Fruit fly (Drosophila melanogaster) whole organism, prepupa: ENCODE results near the gene LManII.
A peak's percentile ranks its signal among the peaks of the same experiment; 100 is the strongest.

ENCODE experiments used
- Blimp-1 ChIP-seq: fragments of 200-800 bp; sonication (Bioruptor generic); optimal IDR thresholded peaks from 3 replicates; lab custom pipeline; 2017; ENCODE audit warnings: missing biosample characterization, missing genetic modification characterization, mild to moderate bottlenecking, moderate library complexity, missing genetic modification reagents
- CG10631 ChIP-seq: fragments of 200-800 bp; sonication (Bioruptor generic); optimal IDR thresholded peaks from 2 replicates; lab custom pipeline; 2016; ENCODE audit warnings: missing biosample characterization, missing genetic modification characterization
- CG11762 ChIP-seq: fragments of 200-800 bp; sonication (Bioruptor generic); optimal IDR thresholded peaks from 3 replicates; lab custom pipeline; 2016; ENCODE audit warnings: missing biosample characterization, missing genetic modification characterization; ENCODE audit not compliant: insufficient read depth
- CG15336 ChIP-seq: fragments of 200-800 bp; sonication (Bioruptor generic); IDR thresholded peaks from 2 replicates; pipeline ENCODE4 v1.3.6; 2022; ENCODE audit warnings: missing biosample characterization, missing genetic modification characterization
- CG1621 ChIP-seq: fragments of 200-800 bp; sonication (Bioruptor generic); optimal IDR thresholded peaks from 3 replicates; lab custom pipeline; 2018; ENCODE audit warnings: missing biosample characterization, mild to moderate bottlenecking, missing genetic modification characterization
- CG3032 ChIP-seq: fragments of 200-800 bp; optimal IDR thresholded peaks from 2 replicates; lab custom pipeline; 2019; ENCODE audit warnings: missing biosample characterization, mild to moderate bottlenecking, missing genetic modification characterization, moderate library complexity
- CG31627 ChIP-seq: fragments of 200-800 bp; sonication (Bioruptor generic); optimal IDR thresholded peaks from 3 replicates; lab custom pipeline; 2016; ENCODE audit warnings: missing biosample characterization, missing genetic modification characterization
- CG34406 ChIP-seq: fragments of 200-800 bp; sonication (Bioruptor generic); optimal IDR thresholded peaks from 3 replicates; lab custom pipeline; 2016; ENCODE audit warnings: missing biosample characterization, missing genetic modification characterization
- CG6163 ChIP-seq: fragments of 200-800 bp; sonication (Bioruptor generic); IDR thresholded peaks from 3 replicates; pipeline ENCODE4 v1.3.6; 2022; ENCODE audit warnings: missing biosample characterization, missing genetic modification characterization
- CG6792 ChIP-seq: fragments of 200-800 bp; sonication (Bioruptor generic); optimal IDR thresholded peaks from 3 replicates; lab custom pipeline; 2016; ENCODE audit warnings: missing biosample characterization, missing genetic modification characterization
- CG6808 ChIP-seq: fragments of 200-800 bp; sonication (Bioruptor generic); optimal IDR thresholded peaks from 3 replicates; lab custom pipeline; 2017; ENCODE audit warnings: missing biosample characterization, missing genetic modification characterization, mild to moderate bottlenecking, moderate library complexity, missing genetic modification reagents
- CG6854 ChIP-seq: fragments of 200-800 bp; sonication (Bioruptor generic); optimal IDR thresholded peaks from 2 replicates; lab custom pipeline; 2017; ENCODE audit warnings: missing biosample characterization, mild to moderate bottlenecking, missing genetic modification characterization
- CG8319 ChIP-seq: fragments of 200-800 bp; sonication (Bioruptor generic); optimal IDR thresholded peaks from 3 replicates; lab custom pipeline; 2016; ENCODE audit warnings: missing biosample characterization, missing genetic modification characterization
- CG8632 ChIP-seq: fragments of 200-800 bp; sonication (Bioruptor generic); optimal IDR thresholded peaks from 3 replicates; lab custom pipeline; 2016; ENCODE audit warnings: missing biosample characterization, missing genetic modification characterization
- Eip75B ChIP-seq: fragments of 200-800 bp; sonication (Bioruptor generic); optimal IDR thresholded peaks from 3 replicates; lab custom pipeline; 2016; ENCODE audit warnings: missing biosample characterization, missing genetic modification characterization
- Eip78C ChIP-seq: fragments of 200-800 bp; sonication (Bioruptor generic); peaks from one replicate; lab custom pipeline; 2016; ENCODE audit warnings: missing biosample characterization, missing genetic modification characterization
- Ets21C ChIP-seq: fragments of 200-800 bp; sonication (Bioruptor generic); optimal IDR thresholded peaks from 3 replicates; lab custom pipeline; 2016; ENCODE audit warnings: missing biosample characterization, missing genetic modification characterization
- Ets96B ChIP-seq: fragments of 200-800 bp; optimal IDR thresholded peaks from 2 replicates; lab custom pipeline; 2019; ENCODE audit warnings: missing biosample characterization, mild to moderate bottlenecking, missing genetic modification characterization, moderate library complexity
- Gug ChIP-seq: fragments of 200-800 bp; sonication (Bioruptor generic); IDR thresholded peaks from 2 replicates; pipeline ENCODE4 v1.3.6; 2022; ENCODE audit warnings: missing biosample characterization, missing genetic modification characterization
- Hr38 ChIP-seq: sonication (Bioruptor generic); optimal IDR thresholded peaks from 2 replicates; lab custom pipeline; 2016; ENCODE audit warnings: missing biosample characterization, missing genetic modification characterization
- Hr39 ChIP-seq: fragments of 200-800 bp; sonication (Bioruptor generic); optimal IDR thresholded peaks from 2 replicates; lab custom pipeline; 2016; ENCODE audit warnings: missing biosample characterization, missing genetic modification characterization
- Hr4 ChIP-seq: fragments of 200-800 bp; sonication (Bioruptor generic); optimal IDR thresholded peaks from 3 replicates; lab custom pipeline; 2016; ENCODE audit warnings: missing biosample characterization, missing genetic modification characterization
- Lpt ChIP-seq: fragments of 200-800 bp; sonication (Bioruptor generic); optimal IDR thresholded peaks from 3 replicates; lab custom pipeline; 2016; ENCODE audit warnings: missing biosample characterization, missing genetic modification characterization
- OdsH ChIP-seq: fragments of 200-800 bp; sonication (Bioruptor generic); optimal IDR thresholded peaks from 3 replicates; lab custom pipeline; 2016; ENCODE audit warnings: missing biosample characterization, missing genetic modification characterization
- Sox102F ChIP-seq: fragments of 200-800 bp; sonication (Bioruptor generic); optimal IDR thresholded peaks from 2 replicates; lab custom pipeline; 2016; ENCODE audit warnings: missing biosample characterization, mild to moderate bottlenecking, missing genetic modification characterization
- Sox14 ChIP-seq: fragments of 200-800 bp; sonication (Bioruptor generic); optimal IDR thresholded peaks from 3 replicates; lab custom pipeline; 2016; ENCODE audit warnings: missing biosample characterization, missing genetic modification characterization
- Sox15 ChIP-seq: fragments of 200-800 bp; sonication (Bioruptor generic); optimal IDR thresholded peaks from 3 replicates; lab custom pipeline; 2016; ENCODE audit warnings: missing biosample characterization, missing genetic modification characterization
- achi ChIP-seq: fragments of 200-800 bp; sonication (Bioruptor generic); optimal IDR thresholded peaks from 3 replicates; lab custom pipeline; 2016; ENCODE audit warnings: missing biosample characterization, missing genetic modification characterization
- acj6 ChIP-seq: fragments of 200-800 bp; sonication (Bioruptor generic); optimal IDR thresholded peaks from 3 replicates; lab custom pipeline; 2016; ENCODE audit warnings: missing biosample characterization, missing genetic modification characterization
- cyc ChIP-seq: fragments of 200-800 bp; sonication (Bioruptor generic); optimal IDR thresholded peaks from 3 replicates; lab custom pipeline; 2016; ENCODE audit warnings: missing biosample characterization, missing genetic modification characterization
- dac ChIP-seq: fragments of 200-800 bp; sonication (Bioruptor generic); optimal IDR thresholded peaks from 2 replicates; lab custom pipeline; 2017; ENCODE audit warnings: missing biosample characterization, mild to moderate bottlenecking, missing genetic modification characterization
- eg ChIP-seq: fragments of 200-800 bp; sonication (Bioruptor generic); IDR thresholded peaks from 3 replicates; pipeline ENCODE4 v1.3.6; 2022; ENCODE audit warnings: missing biosample characterization, missing genetic modification characterization
- esn ChIP-seq: fragments of 200-800 bp; sonication (Bioruptor generic); optimal IDR thresholded peaks from 2 replicates; lab custom pipeline; 2016; ENCODE audit warnings: missing biosample characterization, mild to moderate bottlenecking, missing genetic modification characterization, moderate library complexity
- fd85E ChIP-seq: fragments of 200-800 bp; sonication (Bioruptor generic); optimal IDR thresholded peaks from 3 replicates; lab custom pipeline; 2016; ENCODE audit warnings: missing biosample characterization, missing genetic modification characterization
- fkh ChIP-seq: fragments of 200-800 bp; sonication (Bioruptor generic); optimal IDR thresholded peaks from 3 replicates; lab custom pipeline; 2017; ENCODE audit warnings: missing biosample characterization, mild to moderate bottlenecking, missing genetic modification characterization, moderate library complexity
- lz ChIP-seq: fragments of 200-800 bp; sonication (Bioruptor generic); optimal IDR thresholded peaks from 3 replicates; lab custom pipeline; 2016; ENCODE audit warnings: missing biosample characterization, missing genetic modification characterization
- pdm3 ChIP-seq: fragments of 200-800 bp; sonication (Bioruptor generic); optimal IDR thresholded peaks from 3 replicates; lab custom pipeline; 2016; ENCODE audit warnings: missing biosample characterization, missing genetic modification characterization
- salr ChIP-seq, 2 experiments: fragments of 200-800 bp; sonication (Bioruptor generic); optimal IDR thresholded peaks; 3 replicates each; lab custom pipeline; 2016 to 2018; ENCODE audit warnings: missing biosample characterization in 2 of 2, missing genetic modification characterization in 2 of 2, mild to moderate bottlenecking in 1 of 2
- spab ChIP-seq: fragments of 200-800 bp; sonication (Bioruptor generic); optimal IDR thresholded peaks from 2 replicates; lab custom pipeline; 2017; ENCODE audit warnings: missing biosample characterization, mild to moderate bottlenecking, missing genetic modification characterization, missing genetic modification reagents
- ss ChIP-seq, 2 experiments: fragments of 200-800 bp; sonication (Bioruptor generic); optimal IDR thresholded peaks; 2 replicates in 1 of 2; 3 replicates in 1 of 2; lab custom pipeline; 2017 to 2018; ENCODE audit warnings: mild to moderate bottlenecking in 2 of 2, missing biosample characterization in 2 of 2, missing genetic modification characterization in 2 of 2, moderate library complexity in 1 of 2
- topi ChIP-seq: fragments of 200-800 bp; sonication (Bioruptor generic); optimal IDR thresholded peaks from 3 replicates; lab custom pipeline; 2016; ENCODE audit warnings: missing biosample characterization, missing genetic modification characterization
- vri ChIP-seq: fragments of 200-800 bp; sonication (Bioruptor generic); optimal IDR thresholded peaks from 3 replicates; lab custom pipeline; 2016; ENCODE audit warnings: missing biosample characterization, mild to moderate bottlenecking, missing genetic modification characterization

Gene LManII

DNA sequence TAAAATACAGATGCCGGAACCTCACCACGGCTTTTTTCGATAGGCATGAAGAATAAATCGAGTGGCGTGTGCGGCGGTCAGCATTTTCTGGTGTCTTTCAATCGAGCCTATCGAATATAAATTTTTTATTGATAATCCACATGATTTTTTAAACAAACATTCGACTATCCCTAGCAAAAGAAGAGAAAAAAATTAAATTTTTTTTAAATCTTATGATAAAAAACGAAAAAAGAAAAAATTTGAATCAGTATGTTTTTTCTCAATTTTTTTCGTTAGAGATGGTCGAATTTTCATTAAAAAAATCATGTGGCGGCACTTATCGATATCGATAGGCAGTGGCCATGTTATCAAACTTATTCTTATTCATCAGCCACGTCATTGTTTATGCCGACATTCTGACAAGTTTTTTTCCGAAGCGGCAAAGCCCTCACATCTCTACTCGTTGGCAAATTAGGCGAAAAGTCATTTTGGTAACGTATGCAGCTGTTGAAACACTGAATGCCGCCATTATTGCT is 30.9 kb upstream of the LManII start, which contains the start of the genes SmB and KdelR (continued):
- TF ChIP-seq achi (GFP tag; lab: Kevin White, UChicago) (no peak), spab (GFP tag; lab: Kevin White, UChicago) (no peak), CG34406 (GFP tag; lab: Kevin White, UChicago) (no peak), CG3032 (peak; percentile 13), fkh (GFP tag; lab: Kevin White, UChicago) (peak; percentile 81), lz (GFP tag; lab: Kevin White, UChicago) (peak; percentile 34)

DNA sequence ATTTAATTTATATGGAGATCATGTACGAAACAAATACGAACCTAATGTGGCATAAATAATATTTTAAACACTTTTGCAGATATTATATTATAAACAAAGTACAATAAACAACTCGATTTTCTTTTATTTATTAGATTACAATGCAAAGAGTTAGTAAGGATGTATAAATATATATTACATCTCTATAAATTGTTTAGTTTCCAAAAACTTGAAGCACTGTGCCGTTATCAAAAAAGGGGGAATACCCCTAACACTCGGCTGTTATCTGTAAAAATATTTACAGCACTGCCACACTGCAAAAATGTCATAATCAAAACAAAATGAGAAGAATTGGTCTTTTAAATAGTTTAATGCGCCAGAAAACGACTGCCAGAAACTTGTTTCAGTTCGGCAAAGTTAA is 28.9 kb upstream of the LManII start, which contains the start of gene CG5188:
Gene CG5188, plus strand, starts transcription at position 302 of the 400 bp plus-strand sequence.
- peak; percentile 65 for TF ChIP-seq lz (GFP tag; lab: Kevin White, UChicago)
- TF ChIP-seq eg (GFP tag; lab: Robert Waterston, UW): no peak; the same call in 2 of the 3 replicates
- no peak for TF ChIP-seq CG6854 (GFP tag; lab: Kevin White, UChicago)
- TF ChIP-seq CG6792 (GFP tag; lab: Kevin White, UChicago): peak; percentile 35
- TF ChIP-seq CG11762 (GFP tag; lab: Kevin White, UChicago): peak; percentile 35
- TF ChIP-seq CG31627: peak; percentile 16
- TF ChIP-seq topi: peak; percentile 45
- TF ChIP-seq esn (GFP tag; lab: Kevin White, UChicago): peak; percentile 64
- TF ChIP-seq Sox14 (GFP tag; lab: Kevin White, UChicago): peak; percentile 22
- peak; percentile 52 for TF ChIP-seq CG3032
- no peak for TF ChIP-seq Eip75B (GFP tag; lab: Kevin White, UChicago)
- TF ChIP-seq Hr39 (GFP tag; lab: Kevin White, UChicago): peak; percentile 15
- peak; percentile 51 for TF ChIP-seq OdsH
- TF ChIP-seq CG10631 (GFP tag; lab: Kevin White, UChicago): no peak
- peak in 1 of 2 experiments; percentile 1 for TF ChIP-seq ss (GFP tag; optimal IDR thresholded peaks at IDR 0.05; lab: Kevin White, UChicago)
- peak; percentile 7 for TF ChIP-seq Sox15 (GFP tag; lab: Kevin White, UChicago)
- peak; percentile 23 for TF ChIP-seq cyc (GFP tag; lab: Kevin White, UChicago)
- peak; percentile 37 for TF ChIP-seq acj6 (GFP tag; lab: Kevin White, UChicago)
- TF ChIP-seq Lpt (GFP tag; lab: Kevin White, UChicago): peak; percentile 4
- TF ChIP-seq CG15336 (GFP tag; lab: Robert Waterston, UW): peak; percentile 69
- TF ChIP-seq CG6163 (GFP tag; lab: Robert Waterston, UW): peak; percentile 31; the same call in 1 of the 3 replicates
- no peak for TF ChIP-seq CG6808 (GFP tag; lab: Kevin White, UChicago)
- no peak for TF ChIP-seq Sox102F (GFP tag; lab: Kevin White, UChicago)
- TF ChIP-seq Gug (GFP tag; lab: Robert Waterston, UW): 0 out of 2 replicates have a peak, but pooled peaks have one; percentile 9
- TF ChIP-seq Eip78C (GFP tag; lab: Kevin White, UChicago): peak; percentile 82
- TF ChIP-seq Ets96B (tag; lab: Kevin White, UChicago): peak; percentile 49

DNA sequence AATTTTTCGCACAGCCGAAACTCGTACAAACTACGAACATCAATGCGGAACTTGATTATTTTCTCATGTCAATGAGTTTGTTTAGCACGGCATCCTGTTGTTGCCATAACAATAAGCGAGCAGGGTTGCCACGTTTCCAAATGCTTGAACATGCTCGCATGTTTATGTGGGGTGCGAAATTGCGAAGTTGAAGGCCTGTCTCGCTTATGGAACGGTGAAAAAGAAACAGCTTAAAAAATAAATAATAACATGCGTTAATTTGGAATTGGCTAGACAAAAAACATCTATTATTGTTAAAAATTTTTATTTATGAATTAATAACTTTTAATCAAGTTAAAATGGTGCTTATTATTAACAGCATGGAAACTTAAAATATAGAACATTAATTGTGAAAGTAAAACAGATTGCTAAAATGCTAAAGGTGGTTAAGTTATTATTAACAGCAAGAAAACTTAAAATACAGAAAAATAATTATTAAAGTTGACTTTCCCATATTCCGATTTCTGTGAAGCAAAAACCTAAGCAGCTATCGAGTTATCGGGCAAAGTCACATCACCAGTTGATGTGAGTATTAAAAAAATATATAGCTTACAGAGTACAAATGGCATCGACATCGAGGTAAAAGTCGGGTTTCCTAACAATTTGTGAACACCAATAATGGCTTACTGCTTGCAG is 26.5 kb upstream of the LManII start, which contains the start of the genes Bug22 and TfIIB:
Gene Bug22, minus strand, starts transcription at position 117 of the 675 bp plus-strand sequence.
Gene TfIIB, plus strand, starts transcription at position 537 of the 675 bp plus-strand sequence.
- no peak for TF ChIP-seq Ets21C (GFP tag; lab: Kevin White, UChicago)
- TF ChIP-seq CG3032: peak; percentile 59
- no peak for TF ChIP-seq Lpt (GFP tag; lab: Kevin White, UChicago)
- peak; percentile 74 for TF ChIP-seq acj6 (GFP tag; lab: Kevin White, UChicago)
- TF ChIP-seq Blimp-1 (GFP tag; lab: Kevin White, UChicago): no peak
- TF ChIP-seq dac (GFP tag; lab: Kevin White, UChicago): no peak
- no peak for TF ChIP-seq vri (GFP tag; lab: Kevin White, UChicago)
- TF ChIP-seq Hr39 (GFP tag; lab: Kevin White, UChicago): no peak
- TF ChIP-seq OdsH: no peak
- TF ChIP-seq CG8632: no peak
- TF ChIP-seq pdm3 (GFP tag; lab: Kevin White, UChicago): no peak
- TF ChIP-seq Hr38: no peak
- no peak for TF ChIP-seq Gug (GFP tag; lab: Robert Waterston, UW)
- TF ChIP-seq Hr4: no peak
- TF ChIP-seq lz (GFP tag; lab: Kevin White, UChicago): peak; percentile 72
- TF ChIP-seq fkh (GFP tag; lab: Kevin White, UChicago): peak; percentile 68
- no peak for TF ChIP-seq salr (GFP tag; optimal IDR thresholded peaks at IDR 0.05; lab: Kevin White, UChicago)
- peak; percentile 78 for TF ChIP-seq cyc (GFP tag; lab: Kevin White, UChicago)
- no peak for TF ChIP-seq CG10631 (GFP tag; lab: Kevin White, UChicago)
- TF ChIP-seq Sox14 (GFP tag; lab: Kevin White, UChicago): no peak
- TF ChIP-seq CG8319 (GFP tag; lab: Kevin White, UChicago): peak; percentile 25
- no peak for TF ChIP-seq ss (GFP tag; optimal IDR thresholded peaks at IDR 0.05; lab: Kevin White, UChicago)
- peak; percentile 53 for TF ChIP-seq Ets96B (tag; lab: Kevin White, UChicago)
- TF ChIP-seq CG6163 (GFP tag; lab: Robert Waterston, UW): peak; percentile 71; the same call in 2 of the 3 replicates
- TF ChIP-seq spab (GFP tag; lab: Kevin White, UChicago): no peak
- peak; percentile 41 for TF ChIP-seq Sox15 (GFP tag; lab: Kevin White, UChicago)
- peak; percentile 75 for TF ChIP-seq CG31627
- no peak for TF ChIP-seq fd85E
- no peak for TF ChIP-seq CG1621 (tag; lab: Kevin White, UChicago)
